Fruit fly (Drosophila melanogaster) whole organism, adult: Measurements from ENCODE around the gene CG16953.

Experiments
- CG11617 ChIP-seq: fragments of 200-800 bp; sonication (Bioruptor generic); optimal IDR thresholded peaks from 2 replicates; lab custom pipeline; 2017; ENCODE audit warnings: mild to moderate bottlenecking, missing biosample characterization, missing genetic modification reagents, missing genetic modification characterization
- CG12768 ChIP-seq: fragments of 200-800 bp; sonication (Bioruptor generic); optimal IDR thresholded peaks from 2 replicates; lab custom pipeline; 2017; ENCODE audit warnings: missing biosample characterization, missing genetic modification characterization, mild to moderate bottlenecking, moderate library complexity, missing genetic modification reagents
- CG14711 ChIP-seq: fragments of 200-800 bp; sonication (Bioruptor generic); optimal IDR thresholded peaks from 2 replicates; lab custom pipeline; 2018; ENCODE audit warnings: missing biosample characterization, mild to moderate bottlenecking, missing genetic modification characterization, moderate library complexity
- CG1620 ChIP-seq: fragments of 200-800 bp; sonication (Bioruptor generic); optimal IDR thresholded peaks from 2 replicates; lab custom pipeline; 2016; ENCODE audit warnings: missing biosample characterization, missing genetic modification characterization
- CG33017 ChIP-seq: fragments of 200-800 bp; sonication (Bioruptor generic); optimal IDR thresholded peaks from 2 replicates; lab custom pipeline; 2018; ENCODE audit warnings: missing biosample characterization, mild to moderate bottlenecking, missing genetic modification characterization, moderate library complexity
- CG5204 ChIP-seq: fragments of 200-800 bp; sonication (Bioruptor generic); optimal IDR thresholded peaks from 2 replicates; lab custom pipeline; 2016; ENCODE audit warnings: missing biosample characterization, missing genetic modification characterization
- CG7045 ChIP-seq: fragments of 200-800 bp; sonication (Bioruptor generic); optimal IDR thresholded peaks from 2 replicates; lab custom pipeline; 2017; ENCODE audit warnings: missing biosample characterization, mild to moderate bottlenecking, missing genetic modification characterization
- CG7101 ChIP-seq: fragments of 200-800 bp; sonication (Bioruptor generic); optimal IDR thresholded peaks from 2 replicates; lab custom pipeline; 2018; ENCODE audit warnings: missing biosample characterization, mild to moderate bottlenecking, missing genetic modification characterization, moderate library complexity
- Clk ChIP-seq: fragments of 200-800 bp; sonication (Bioruptor generic); optimal IDR thresholded peaks from 2 replicates; lab custom pipeline; 2017; ENCODE audit warnings: missing biosample characterization, missing genetic modification characterization
- Crg-1 ChIP-seq: fragments of 200-800 bp; sonication (Bioruptor generic); optimal IDR thresholded peaks from 2 replicates; lab custom pipeline; 2016; ENCODE audit warnings: missing biosample characterization, missing genetic modification characterization
- Hr96 ChIP-seq: fragments of 200-800 bp; sonication (Bioruptor generic); optimal IDR thresholded peaks from 2 replicates; lab custom pipeline; 2016; ENCODE audit warnings: missing biosample characterization, missing genetic modification characterization
- Mnt ChIP-seq: fragments of 200-800 bp; sonication (Bioruptor generic); optimal IDR thresholded peaks from 2 replicates; lab custom pipeline; 2016; ENCODE audit warnings: missing biosample characterization, mild to moderate bottlenecking, missing genetic modification characterization
- bab1 ChIP-seq: fragments of 200-800 bp; sonication (Bioruptor generic); optimal IDR thresholded peaks from 3 replicates; lab custom pipeline; 2019; ENCODE audit warnings: missing biosample characterization, mild to moderate bottlenecking, missing genetic modification characterization, moderate library complexity
- cic ChIP-seq: fragments of 200-800 bp; sonication (Bioruptor generic); optimal IDR thresholded peaks from 2 replicates; lab custom pipeline; 2017; ENCODE audit warnings: missing biosample characterization, mild to moderate bottlenecking, missing genetic modification characterization, moderate library complexity
- cnc ChIP-seq, 2 experiments: fragments of >200 bp; optimal IDR thresholded peaks; 2 replicates each; lab custom pipeline; 2017
- kay ChIP-seq: fragments of 200-800 bp; sonication (Bioruptor generic); peaks from one replicate; lab custom pipeline; 2016; ENCODE audit warnings: missing biosample characterization, missing genetic modification characterization, borderline replicate concordance
- ovo ChIP-seq: fragments of 200-800 bp; sonication (Bioruptor generic); optimal IDR thresholded peaks from 2 replicates; lab custom pipeline; 2016; ENCODE audit warnings: missing biosample characterization, missing genetic modification characterization
- pad ChIP-seq: fragments of 200-800 bp; sonication (Bioruptor generic); optimal IDR thresholded peaks from 3 replicates; lab custom pipeline; 2017; ENCODE audit warnings: missing biosample characterization, missing genetic modification characterization, mild to moderate bottlenecking, moderate library complexity, missing genetic modification reagents
- tj ChIP-seq: fragments of 200-800 bp; sonication (Bioruptor generic); optimal IDR thresholded peaks from 3 replicates; lab custom pipeline; 2017; ENCODE audit warnings: missing biosample characterization, mild to moderate bottlenecking, missing genetic modification characterization, moderate library complexity
- toe ChIP-seq: fragments of 200-800 bp; sonication (Bioruptor generic); optimal IDR thresholded peaks from 2 replicates; lab custom pipeline; 2016; ENCODE audit warnings: missing biosample characterization, missing genetic modification characterization

Gene CG16953

dm6 chr3R:20543220-20543619 is 42.4 kb downstream of the CG16953 start:
- no peak for TF ChIP-seq cnc (optimal IDR thresholded peaks at IDR 0.05; lab: Kevin White, UChicago)
- no peak for TF ChIP-seq CG1620 (GFP tag; lab: Kevin White, UChicago)
- TF ChIP-seq tj (GFP tag; lab: Kevin White, UChicago) = no peak
- TF ChIP-seq ovo (GFP tag; lab: Kevin White, UChicago) = no peak
- TF ChIP-seq CG11617 (GFP tag; lab: Kevin White, UChicago) = no peak
- no peak for TF ChIP-seq CG5204 (GFP tag; lab: Kevin White, UChicago)
- TF ChIP-seq Mnt (GFP tag; lab: Kevin White, UChicago) = no peak
- TF ChIP-seq kay = no peak
- TF ChIP-seq Hr96 = no peak
- no peak for TF ChIP-seq CG7045 (GFP tag; lab: Kevin White, UChicago)
- TF ChIP-seq CG33017 = no peak
- TF ChIP-seq CG12768 (GFP tag; lab: Kevin White, UChicago) = no peak
- TF ChIP-seq cic (GFP tag; lab: Kevin White, UChicago) = no peak
- no peak for TF ChIP-seq bab1 (GFP tag; lab: Kevin White, UChicago)
- no peak for TF ChIP-seq CG14711 (tag; lab: Kevin White, UChicago)
- no peak for TF ChIP-seq Crg-1 (GFP tag; lab: Kevin White, UChicago)
- no peak for TF ChIP-seq pad (GFP tag; lab: Kevin White, UChicago)
- no peak for TF ChIP-seq CG7101 (tag; lab: Kevin White, UChicago)
- TF ChIP-seq Clk (GFP tag; lab: Kevin White, UChicago) = no peak
- no peak for TF ChIP-seq toe (GFP tag; lab: Kevin White, UChicago)

- TF ChIP-seq toe (GFP tag; lab: Kevin White, UChicago) = no peak
- peak; percentile 4 for TF ChIP-seq kay
- no peak for TF ChIP-seq CG33017
- peak; percentile 8 for TF ChIP-seq cic (GFP tag; lab: Kevin White, UChicago)
- no peak for TF ChIP-seq CG1620 (GFP tag; lab: Kevin White, UChicago)
- TF ChIP-seq Crg-1 (GFP tag; lab: Kevin White, UChicago) = peak; percentile 32
- TF ChIP-seq CG7101 (tag; lab: Kevin White, UChicago) = peak; percentile 45
- no peak for TF ChIP-seq bab1 (GFP tag; lab: Kevin White, UChicago)
- no peak for TF ChIP-seq CG5204 (GFP tag; lab: Kevin White, UChicago)
- peak; percentile 84 for TF ChIP-seq tj (GFP tag; lab: Kevin White, UChicago)
- no peak for TF ChIP-seq CG7045 (GFP tag; lab: Kevin White, UChicago)
- TF ChIP-seq CG14711 (tag; lab: Kevin White, UChicago) = no peak
- peak; percentile 80 for TF ChIP-seq ovo (GFP tag; lab: Kevin White, UChicago)
- TF ChIP-seq Mnt (GFP tag; lab: Kevin White, UChicago) = peak; percentile 36
Observed at dm6 chr3R:20542283-20543144, 43.1 kb downstream of the CG16953 start.

dm6 chr3R:20534575-20534974 is 51.1 kb downstream of the CG16953 start, which contains the start of the genes MtnE and MtnD:
TSS of gene MtnE (minus strand) at chr3R:20534704.
TSS of gene MtnD (plus strand) at chr3R:20534962.
- TF ChIP-seq CG11617 (GFP tag; lab: Kevin White, UChicago) = no peak
- TF ChIP-seq kay = peak; percentile 24
- peak; percentile 71 for TF ChIP-seq cic (GFP tag; lab: Kevin White, UChicago)
- no peak for TF ChIP-seq pad (GFP tag; lab: Kevin White, UChicago)
- TF ChIP-seq CG5204 (GFP tag; lab: Kevin White, UChicago) = no peak
- no peak for TF ChIP-seq Mnt (GFP tag; lab: Kevin White, UChicago)
- peak in 1 of 2 experiments; percentile 46 for TF ChIP-seq cnc (optimal IDR thresholded peaks at IDR 0.05; lab: Kevin White, UChicago)
- no peak for TF ChIP-seq CG1620 (GFP tag; lab: Kevin White, UChicago)
